Fruit fly (Drosophila melanogaster) whole organism, adult: ENCODE data around the gene tplus3a.

Experiments used
- CG11617 ChIP-seq: fragments of 200-800 bp; sonication (Bioruptor generic); optimal IDR thresholded peaks from 2 replicates; lab custom pipeline; 2017; ENCODE audit warnings: mild to moderate bottlenecking, missing biosample characterization, missing genetic modification reagents, missing genetic modification characterization
- CG12768 ChIP-seq: fragments of 200-800 bp; sonication (Bioruptor generic); optimal IDR thresholded peaks from 2 replicates; lab custom pipeline; 2017; ENCODE audit warnings: missing biosample characterization, missing genetic modification characterization, mild to moderate bottlenecking, moderate library complexity, missing genetic modification reagents
- CG14711 ChIP-seq: fragments of 200-800 bp; sonication (Bioruptor generic); optimal IDR thresholded peaks from 2 replicates; lab custom pipeline; 2018; ENCODE audit warnings: missing biosample characterization, mild to moderate bottlenecking, missing genetic modification characterization, moderate library complexity
- CG1620 ChIP-seq: fragments of 200-800 bp; sonication (Bioruptor generic); optimal IDR thresholded peaks from 2 replicates; lab custom pipeline; 2016; ENCODE audit warnings: missing biosample characterization, missing genetic modification characterization
- CG33017 ChIP-seq: fragments of 200-800 bp; sonication (Bioruptor generic); optimal IDR thresholded peaks from 2 replicates; lab custom pipeline; 2018; ENCODE audit warnings: missing biosample characterization, mild to moderate bottlenecking, missing genetic modification characterization, moderate library complexity
- CG5204 ChIP-seq: fragments of 200-800 bp; sonication (Bioruptor generic); optimal IDR thresholded peaks from 2 replicates; lab custom pipeline; 2016; ENCODE audit warnings: missing biosample characterization, missing genetic modification characterization
- CG7045 ChIP-seq: fragments of 200-800 bp; sonication (Bioruptor generic); optimal IDR thresholded peaks from 2 replicates; lab custom pipeline; 2017; ENCODE audit warnings: missing biosample characterization, mild to moderate bottlenecking, missing genetic modification characterization
- CG7101 ChIP-seq: fragments of 200-800 bp; sonication (Bioruptor generic); optimal IDR thresholded peaks from 2 replicates; lab custom pipeline; 2018; ENCODE audit warnings: missing biosample characterization, mild to moderate bottlenecking, missing genetic modification characterization, moderate library complexity
- Clk ChIP-seq: fragments of 200-800 bp; sonication (Bioruptor generic); optimal IDR thresholded peaks from 2 replicates; lab custom pipeline; 2017; ENCODE audit warnings: missing biosample characterization, missing genetic modification characterization
- Crg-1 ChIP-seq: fragments of 200-800 bp; sonication (Bioruptor generic); optimal IDR thresholded peaks from 2 replicates; lab custom pipeline; 2016; ENCODE audit warnings: missing biosample characterization, missing genetic modification characterization
- Hr96 ChIP-seq: fragments of 200-800 bp; sonication (Bioruptor generic); optimal IDR thresholded peaks from 2 replicates; lab custom pipeline; 2016; ENCODE audit warnings: missing biosample characterization, missing genetic modification characterization
- Mnt ChIP-seq: fragments of 200-800 bp; sonication (Bioruptor generic); optimal IDR thresholded peaks from 2 replicates; lab custom pipeline; 2016; ENCODE audit warnings: missing biosample characterization, mild to moderate bottlenecking, missing genetic modification characterization
- bab1 ChIP-seq: fragments of 200-800 bp; sonication (Bioruptor generic); optimal IDR thresholded peaks from 3 replicates; lab custom pipeline; 2019; ENCODE audit warnings: missing biosample characterization, mild to moderate bottlenecking, missing genetic modification characterization, moderate library complexity
- cic ChIP-seq: fragments of 200-800 bp; sonication (Bioruptor generic); optimal IDR thresholded peaks from 2 replicates; lab custom pipeline; 2017; ENCODE audit warnings: missing biosample characterization, mild to moderate bottlenecking, missing genetic modification characterization, moderate library complexity
- cnc ChIP-seq, 2 experiments: fragments of >200 bp; optimal IDR thresholded peaks; 2 replicates each; lab custom pipeline; 2017
- kay ChIP-seq: fragments of 200-800 bp; sonication (Bioruptor generic); peaks from one replicate; lab custom pipeline; 2016; ENCODE audit warnings: missing biosample characterization, missing genetic modification characterization, borderline replicate concordance
- ovo ChIP-seq: fragments of 200-800 bp; sonication (Bioruptor generic); optimal IDR thresholded peaks from 2 replicates; lab custom pipeline; 2016; ENCODE audit warnings: missing biosample characterization, missing genetic modification characterization
- pad ChIP-seq: fragments of 200-800 bp; sonication (Bioruptor generic); optimal IDR thresholded peaks from 3 replicates; lab custom pipeline; 2017; ENCODE audit warnings: missing biosample characterization, missing genetic modification characterization, mild to moderate bottlenecking, moderate library complexity, missing genetic modification reagents
- tj ChIP-seq: fragments of 200-800 bp; sonication (Bioruptor generic); optimal IDR thresholded peaks from 3 replicates; lab custom pipeline; 2017; ENCODE audit warnings: missing biosample characterization, mild to moderate bottlenecking, missing genetic modification characterization, moderate library complexity
- toe ChIP-seq: fragments of 200-800 bp; sonication (Bioruptor generic); optimal IDR thresholded peaks from 2 replicates; lab custom pipeline; 2016; ENCODE audit warnings: missing biosample characterization, missing genetic modification characterization

Gene tplus3a

DNA sequence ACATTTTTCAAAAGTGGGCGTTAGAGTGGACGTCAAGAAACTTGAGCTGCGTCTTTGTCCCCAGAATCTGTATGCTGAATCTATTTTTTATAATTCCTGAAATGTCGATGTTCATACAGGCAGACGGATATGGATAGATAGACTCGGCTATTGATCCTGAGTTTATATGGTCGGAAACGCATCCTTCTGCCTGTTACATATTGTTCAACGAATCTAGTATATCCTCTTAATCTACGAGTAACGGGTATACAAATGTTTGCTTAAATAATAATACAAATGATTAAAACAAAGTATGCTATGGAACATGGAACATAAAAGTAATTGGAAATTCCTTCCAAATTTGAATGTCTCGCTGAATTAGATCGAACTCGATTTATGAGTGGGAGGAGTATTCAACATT, at the start of gene tplus3a:
Gene tplus3a (plus strand): TSS at position 301 of the 400 bp plus-strand sequence.
- TF ChIP-seq Mnt (GFP tag; lab: Kevin White, UChicago) (no peak), CG14711 (tag; lab: Kevin White, UChicago) (no peak), Hr96 (GFP tag; lab: Kevin White, UChicago) (no peak), CG12768 (GFP tag; lab: Kevin White, UChicago) (no peak), Crg-1 (no peak), CG1620 (GFP tag; lab: Kevin White, UChicago) (no peak), toe (no peak), cic (GFP tag; lab: Kevin White, UChicago) (no peak), CG7101 (tag; lab: Kevin White, UChicago) (no peak), ovo (GFP tag; lab: Kevin White, UChicago) (no peak)

- TF ChIP-seq CG5204 (GFP tag; lab: Kevin White, UChicago): no peak
- no peak for TF ChIP-seq CG12768 (GFP tag; lab: Kevin White, UChicago)
- TF ChIP-seq pad: peak; percentile 100
- no peak for TF ChIP-seq cnc (optimal IDR thresholded peaks at IDR 0.05; lab: Kevin White, UChicago)
- TF ChIP-seq CG33017 (tag; lab: Kevin White, UChicago): no peak
- no peak for TF ChIP-seq CG14711 (tag; lab: Kevin White, UChicago)
- no peak for TF ChIP-seq CG11617 (GFP tag; lab: Kevin White, UChicago)
- no peak for TF ChIP-seq Clk (GFP tag; lab: Kevin White, UChicago)
- no peak for TF ChIP-seq cic (GFP tag; lab: Kevin White, UChicago)
- peak; percentile 2 for TF ChIP-seq bab1 (GFP tag; lab: Kevin White, UChicago)
- peak; percentile 42 for TF ChIP-seq toe
- no peak for TF ChIP-seq ovo (GFP tag; lab: Kevin White, UChicago)
- TF ChIP-seq Hr96 (GFP tag; lab: Kevin White, UChicago): no peak
- TF ChIP-seq CG1620 (GFP tag; lab: Kevin White, UChicago): no peak
- TF ChIP-seq CG7101 (tag; lab: Kevin White, UChicago): no peak
- no peak for TF ChIP-seq Mnt (GFP tag; lab: Kevin White, UChicago)
- no peak for TF ChIP-seq CG7045 (GFP tag; lab: Kevin White, UChicago)
These were observed 46.6 kb upstream of the tplus3a start for dm6 chr2L:22024362-22024761.

DNA sequence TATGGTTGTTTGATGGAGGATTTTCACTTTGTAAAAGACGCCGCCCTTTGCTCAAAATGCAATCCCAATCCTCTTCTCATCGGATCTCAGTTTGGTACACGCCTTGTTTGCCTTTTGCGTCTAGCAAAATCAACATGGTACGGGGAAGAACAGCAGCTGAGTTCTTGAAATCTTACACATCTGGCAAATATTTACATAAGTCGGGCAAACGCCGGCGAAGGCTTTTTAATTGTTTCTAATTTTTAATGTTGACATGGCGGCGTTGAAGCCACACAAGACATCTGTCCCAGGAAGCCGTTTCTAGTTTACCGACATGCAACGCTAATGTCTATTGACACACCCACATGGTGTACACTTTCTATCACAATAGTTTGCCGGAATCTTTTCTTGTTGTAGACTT, 34.1 kb upstream of the tplus3a start:
- no peak for TF ChIP-seq Clk (GFP tag; lab: Kevin White, UChicago)
- TF ChIP-seq Hr96 (GFP tag; lab: Kevin White, UChicago): no peak
- TF ChIP-seq bab1 (GFP tag; lab: Kevin White, UChicago): no peak
- no peak for TF ChIP-seq pad
- TF ChIP-seq CG7045 (GFP tag; lab: Kevin White, UChicago): no peak
- no peak for TF ChIP-seq CG5204 (GFP tag; lab: Kevin White, UChicago)

- TF ChIP-seq CG7045 (GFP tag; lab: Kevin White, UChicago): no peak
- TF ChIP-seq cnc (optimal IDR thresholded peaks at IDR 0.05; lab: Kevin White, UChicago): no peak
- TF ChIP-seq pad: no peak
- no peak for TF ChIP-seq bab1 (GFP tag; lab: Kevin White, UChicago)
- no peak for TF ChIP-seq CG11617 (GFP tag; lab: Kevin White, UChicago)
- TF ChIP-seq ovo (GFP tag; lab: Kevin White, UChicago): no peak
- no peak for TF ChIP-seq cic (GFP tag; lab: Kevin White, UChicago)
- TF ChIP-seq CG1620 (GFP tag; lab: Kevin White, UChicago): no peak
- no peak for TF ChIP-seq Hr96 (GFP tag; lab: Kevin White, UChicago)
- no peak for TF ChIP-seq CG5204 (GFP tag; lab: Kevin White, UChicago)
- TF ChIP-seq CG12768 (GFP tag; lab: Kevin White, UChicago): no peak
- no peak for TF ChIP-seq CG33017 (tag; lab: Kevin White, UChicago)
These were observed 33.4 kb upstream of the tplus3a start, which contains the start of gene Grl40a for dm6 chr2L:22037560-22037959. TSS of gene Grl40a (plus strand) at chr2L:22037860.

- TF ChIP-seq Hr96 (GFP tag; lab: Kevin White, UChicago) (no peak), CG1620 (GFP tag; lab: Kevin White, UChicago) (no peak), CG11617 (GFP tag; lab: Kevin White, UChicago) (no peak), CG12768 (GFP tag; lab: Kevin White, UChicago) (no peak), pad (no peak), bab1 (GFP tag; lab: Kevin White, UChicago) (no peak), cnc (optimal IDR thresholded peaks at IDR 0.05; lab: Kevin White, UChicago) (no peak), CG7045 (GFP tag; lab: Kevin White, UChicago) (no peak), CG7101 (tag; lab: Kevin White, UChicago) (no peak), Crg-1 (no peak), ovo (GFP tag; lab: Kevin White, UChicago) (no peak), CG14711 (tag; lab: Kevin White, UChicago) (no peak), CG5204 (GFP tag; lab: Kevin White, UChicago) (no peak), toe (no peak), tj (GFP tag; lab: Kevin White, UChicago) (no peak), kay (GFP tag; lab: Kevin White, UChicago) (no peak), Clk (GFP tag; lab: Kevin White, UChicago) (no peak), Mnt (GFP tag; lab: Kevin White, UChicago) (no peak)
These were observed 27.2 kb upstream of the tplus3a start, which contains the start of gene CG31601 for dm6 chr2L:22043777-22044176. TSS of gene CG31601 (minus strand) at chr2L:22043877.

- TF ChIP-seq cic (GFP tag; lab: Kevin White, UChicago) (no peak), CG5204 (GFP tag; lab: Kevin White, UChicago) (no peak)
These were observed 16.7 kb upstream of the tplus3a start, which contains the start of gene CG34173 for dm6 chr2L:22054202-22054601. TSS of gene CG34173 (minus strand) at chr2L:22054302.
